Fruit fly (Drosophila melanogaster) whole organism, embryonic: ENCODE data around the gene dyl.

Experiments used
- Awh ChIP-seq: fragments of 200-800 bp; sonication (Bioruptor generic); IDR thresholded peaks from 2 replicates; pipeline ENCODE4, ENCODE4 v1.3.6; 2022; ENCODE audit warnings: missing biosample characterization, missing genetic modification characterization
- B-H1 ChIP-seq: fragments of 200-800 bp; sonication (Bioruptor generic); IDR thresholded peaks from 3 replicates; pipeline ENCODE4 v1.3.6; 2022; ENCODE audit warnings: missing biosample characterization, missing genetic modification characterization
- B-H2 ChIP-seq: fragments of 200-800 bp; sonication (Bioruptor generic); optimal IDR thresholded peaks from 2 replicates; lab custom pipeline; 2018; ENCODE audit warnings: missing biosample characterization, mild to moderate bottlenecking, missing genetic modification characterization
- C15 ChIP-seq: fragments of 200-800 bp; sonication (Bioruptor generic); IDR thresholded peaks from 3 replicates; pipeline ENCODE4 v1.3.6; 2022; ENCODE audit warnings: missing biosample characterization, missing genetic modification characterization
- CG10267 ChIP-seq: fragments of 200-800 bp; sonication (Bioruptor generic); optimal IDR thresholded peaks from 2 replicates; lab custom pipeline; 2018; ENCODE audit warnings: missing biosample characterization, mild to moderate bottlenecking, missing genetic modification characterization, moderate library complexity
- CG11456 ChIP-seq: fragments of 200-800 bp; sonication (Bioruptor generic); IDR thresholded peaks from 3 replicates; pipeline ENCODE4 v1.3.6; 2022; ENCODE audit warnings: missing biosample characterization, missing genetic modification characterization
- CG12219 ChIP-seq: fragments of 200-800 bp; sonication (Bioruptor generic); optimal IDR thresholded peaks from 3 replicates; lab custom pipeline; 2018; ENCODE audit warnings: missing biosample characterization, mild to moderate bottlenecking, missing genetic modification characterization
- CG14710 ChIP-seq: fragments of 200-800 bp; sonication (Bioruptor generic); optimal IDR thresholded peaks from 3 replicates; lab custom pipeline; 2019; ENCODE audit warnings: missing biosample characterization, mild to moderate bottlenecking, missing genetic modification characterization, moderate library complexity
- CG14860 ChIP-seq: fragments of 200-800 bp; sonication (Bioruptor generic); IDR thresholded peaks from 3 replicates; pipeline ENCODE4 v1.3.6; 2022; ENCODE audit warnings: missing biosample characterization, missing genetic modification characterization; ENCODE audit not compliant: partially characterized antibody
- CG15011 ChIP-seq: fragments of 200-800 bp; sonication (Bioruptor generic); optimal IDR thresholded peaks from 3 replicates; lab custom pipeline; 2018; ENCODE audit warnings: missing biosample characterization, mild to moderate bottlenecking, missing genetic modification characterization
- CG1529 ChIP-seq: fragments of 200-800 bp; sonication (Bioruptor generic); optimal IDR thresholded peaks from 3 replicates; lab custom pipeline; 2018; ENCODE audit warnings: missing biosample characterization, missing genetic modification characterization
- CG1602 ChIP-seq: fragments of 200-800 bp; sonication (Bioruptor generic); optimal IDR thresholded peaks from 3 replicates; lab custom pipeline; 2016; ENCODE audit warnings: missing biosample characterization, missing genetic modification characterization
- CG16813 ChIP-seq: fragments of 200-800 bp; sonication (Bioruptor generic); IDR thresholded peaks from 3 replicates; pipeline ENCODE4 v1.3.6; 2022; ENCODE audit warnings: missing biosample characterization, missing genetic modification characterization; ENCODE audit not compliant: partially characterized antibody
- CG2120 ChIP-seq: fragments of 200-800 bp; sonication (Bioruptor generic); optimal IDR thresholded peaks from 3 replicates; lab custom pipeline; 2016; ENCODE audit warnings: missing biosample characterization, missing genetic modification characterization
- CG30431 ChIP-seq: fragments of 200-800 bp; sonication (Bioruptor generic); optimal IDR thresholded peaks from 2 replicates; lab custom pipeline; 2017; ENCODE audit warnings: missing biosample characterization, missing genetic modification characterization
- CG3281 ChIP-seq: fragments of 200-800 bp; sonication (Bioruptor generic); optimal IDR thresholded peaks from 3 replicates; lab custom pipeline; 2017; ENCODE audit warnings: missing biosample characterization, mild to moderate bottlenecking, missing genetic modification characterization
- CG33557 ChIP-seq: fragments of 200-800 bp; sonication (Bioruptor generic); optimal IDR thresholded peaks from 2 replicates; lab custom pipeline; 2019; ENCODE audit warnings: missing biosample characterization, mild to moderate bottlenecking, missing genetic modification characterization, moderate library complexity
- CG5180 ChIP-seq: fragments of 200-800 bp; sonication (Bioruptor generic); optimal IDR thresholded peaks from 3 replicates; lab custom pipeline; 2017; ENCODE audit warnings: missing biosample characterization, missing genetic modification characterization, mild to moderate bottlenecking, moderate library complexity, missing genetic modification reagents
- CG7372 ChIP-seq: fragments of 200-800 bp; sonication (Bioruptor generic); IDR thresholded peaks from 2 replicates; pipeline ENCODE4 v1.3.6; 2022; ENCODE audit warnings: missing biosample characterization, missing genetic modification characterization
- CHES-1-like ChIP-seq: fragments of 200-800 bp; sonication (Bioruptor generic); optimal IDR thresholded peaks from 2 replicates; lab custom pipeline; 2016; ENCODE audit warnings: missing biosample characterization, missing genetic modification characterization
- Dbx ChIP-seq: fragments of 200-800 bp; sonication (Bioruptor generic); IDR thresholded peaks from 3 replicates; pipeline ENCODE4 v1.3.6; 2022; ENCODE audit warnings: missing biosample characterization, missing genetic modification characterization
- Dfd ChIP-seq, 2 experiments: fragments of >200 bp; optimal IDR thresholded peaks; 2 replicates each; lab custom pipeline; 2017; ENCODE audit warnings: missing biosample characterization in 2 of 2, missing genetic modification characterization in 2 of 2
- Dip2 ChIP-seq: fragments of 200-800 bp; sonication (Bioruptor generic); IDR thresholded peaks from 2 replicates; pipeline ENCODE4 v1.3.6; 2022; ENCODE audit warnings: missing biosample characterization, missing genetic modification characterization
- HLH3B ChIP-seq: fragments of 200-800 bp; sonication (Bioruptor generic); IDR thresholded peaks from 2 replicates; pipeline ENCODE4 v1.3.6; 2022; ENCODE audit warnings: missing biosample characterization, missing genetic modification characterization
- Hr3 ChIP-seq: fragments of 200-800 bp; sonication (Bioruptor generic); optimal IDR thresholded peaks from 3 replicates; lab custom pipeline; 2016; ENCODE audit warnings: missing biosample characterization, missing genetic modification characterization
- Opbp ChIP-seq: fragments of 200-800 bp; sonication (Bioruptor generic); IDR thresholded peaks from 3 replicates; pipeline ENCODE4 v1.3.6; 2022; ENCODE audit warnings: missing biosample characterization, missing genetic modification characterization; ENCODE audit not compliant: partially characterized antibody
- Rfx ChIP-seq: fragments of 200-800 bp; sonication (Bioruptor generic); IDR thresholded peaks from 2 replicates; pipeline ENCODE4 v1.3.6; 2022; ENCODE audit warnings: missing biosample characterization, missing genetic modification characterization
- Sin3A ChIP-seq: fragments of >200 bp; optimal IDR thresholded peaks from 2 replicates; lab custom pipeline; 2018
- Sox100B ChIP-seq: fragments of 200-800 bp; sonication (Bioruptor generic); optimal IDR thresholded peaks from 3 replicates; lab custom pipeline; 2018; ENCODE audit warnings: missing biosample characterization, mild to moderate bottlenecking, missing genetic modification characterization
- ab ChIP-seq: fragments of 200-800 bp; sonication (Bioruptor generic); optimal IDR thresholded peaks from 2 replicates; lab custom pipeline; 2016; ENCODE audit warnings: missing biosample characterization, missing genetic modification characterization
- az2 ChIP-seq: fragments of 200-800 bp; sonication (Bioruptor generic); optimal IDR thresholded peaks from 3 replicates; lab custom pipeline; 2016; ENCODE audit warnings: missing biosample characterization, missing genetic modification characterization
- bowl ChIP-seq: fragments of 200-800 bp; sonication (Bioruptor generic); IDR thresholded peaks from 2 replicates; pipeline ENCODE4 v1.3.6; 2022; ENCODE audit warnings: missing biosample characterization, missing genetic modification characterization
- btn ChIP-seq: fragments of 200-800 bp; sonication (Bioruptor generic); optimal IDR thresholded peaks from 2 replicates; lab custom pipeline; 2016; ENCODE audit warnings: missing biosample characterization, missing genetic modification characterization
- dan ChIP-seq: fragments of 200-800 bp; sonication (Bioruptor generic); IDR thresholded peaks from 2 replicates; pipeline ENCODE4 v1.3.6; 2022; ENCODE audit warnings: missing biosample characterization, missing genetic modification characterization
- dm ChIP-seq: fragments of 200-800 bp; sonication (Bioruptor generic); optimal IDR thresholded peaks from 3 replicates; lab custom pipeline; 2016; ENCODE audit warnings: missing biosample characterization, missing genetic modification characterization
- fd102C ChIP-seq: fragments of 200-800 bp; sonication (Bioruptor generic); optimal IDR thresholded peaks from 2 replicates; lab custom pipeline; 2018; ENCODE audit warnings: missing biosample characterization, mild to moderate bottlenecking, missing genetic modification characterization, moderate library complexity
- hkb ChIP-seq, 2 experiments: fragments of 200-800 bp in 1 of 2; fragments of >200 bp in 1 of 2; sonication (Bioruptor generic) in 1 of 2; IDR thresholded peaks in 1 of 2; optimal IDR thresholded peaks in 1 of 2; 2 replicates each; pipeline versions ENCODE4 v1.3.6 to Lab custom; 2017 to 2022; ENCODE audit warnings: missing biosample characterization in 1 of 2, missing genetic modification characterization in 1 of 2
- hth ChIP-seq: fragments of >200 bp; optimal IDR thresholded peaks from 2 replicates; lab custom pipeline; 2017; ENCODE audit warnings: inconsistent platforms
- lilli ChIP-seq: fragments of 200-800 bp; sonication (Bioruptor generic); optimal IDR thresholded peaks from 3 replicates; lab custom pipeline; 2016; ENCODE audit warnings: missing biosample characterization, missing genetic modification characterization
- lmd ChIP-seq: fragments of 200-800 bp; sonication (Bioruptor generic); IDR thresholded peaks from 2 replicates; pipeline ENCODE4 v1.3.6; 2022; ENCODE audit warnings: missing biosample characterization, missing genetic modification characterization
- lola ChIP-seq, 3 experiments: fragments of >200 bp in 2 of 3; fragments of 200-800 bp in 1 of 3; sonication (Bioruptor generic) in 1 of 3; optimal IDR thresholded peaks; 2 replicates each; lab custom pipeline; 2017 to 2019; ENCODE audit warnings: missing biosample characterization in 3 of 3, missing genetic modification characterization in 3 of 3, mild to moderate bottlenecking in 1 of 3, moderate library complexity in 1 of 3
- maf-S ChIP-seq: fragments of 200-800 bp; sonication (Bioruptor generic); optimal IDR thresholded peaks from 2 replicates; lab custom pipeline; 2016; ENCODE audit warnings: missing biosample characterization, missing genetic modification characterization
- nmo ChIP-seq: fragments of 200-800 bp; sonication (Bioruptor generic); optimal IDR thresholded peaks from 2 replicates; lab custom pipeline; 2018; ENCODE audit warnings: missing biosample characterization, mild to moderate bottlenecking, missing genetic modification characterization, moderate library complexity
- p53 ChIP-seq: fragments of 200-800 bp; sonication (Bioruptor generic); optimal IDR thresholded peaks from 2 replicates; lab custom pipeline; 2016; ENCODE audit warnings: missing biosample characterization, missing genetic modification characterization
- pfk ChIP-seq: fragments of 200-800 bp; sonication (Bioruptor generic); optimal IDR thresholded peaks from 2 replicates; lab custom pipeline; 2018; ENCODE audit warnings: missing biosample characterization, mild to moderate bottlenecking, missing genetic modification characterization, moderate library complexity
- seq ChIP-seq: fragments of 200-800 bp; sonication (Bioruptor generic); IDR thresholded peaks from 2 replicates; pipeline ENCODE4 v1.3.6; 2022; ENCODE audit warnings: missing biosample characterization, missing genetic modification characterization
- tgo ChIP-seq: fragments of 200-800 bp; sonication (Bioruptor generic); IDR thresholded peaks from 3 replicates; pipeline ENCODE4 v1.3.6; 2022; ENCODE audit warnings: missing biosample characterization, missing genetic modification characterization
- ttk ChIP-seq: fragments of 200-800 bp; sonication (Bioruptor generic); IDR thresholded peaks from 2 replicates; pipeline ENCODE4 v2.1.2; 2022; ENCODE audit warnings: missing biosample characterization, missing genetic modification characterization
- twi ChIP-seq: fragments of 200-800 bp; optimal IDR thresholded peaks from 2 replicates; lab custom pipeline; 2019; ENCODE audit warnings: missing biosample characterization, mild to moderate bottlenecking, missing genetic modification characterization, moderate library complexity
- unpg ChIP-seq: fragments of 200-800 bp; sonication (Bioruptor generic); optimal IDR thresholded peaks from 3 replicates; lab custom pipeline; 2018; ENCODE audit warnings: missing biosample characterization, mild to moderate bottlenecking, missing genetic modification characterization, moderate library complexity
- zen ChIP-seq: fragments of 200-800 bp; sonication (Bioruptor generic); optimal IDR thresholded peaks from 3 replicates; lab custom pipeline; 2018; ENCODE audit warnings: missing biosample characterization, mild to moderate bottlenecking, missing genetic modification characterization, moderate library complexity

dyl gene

DNA sequence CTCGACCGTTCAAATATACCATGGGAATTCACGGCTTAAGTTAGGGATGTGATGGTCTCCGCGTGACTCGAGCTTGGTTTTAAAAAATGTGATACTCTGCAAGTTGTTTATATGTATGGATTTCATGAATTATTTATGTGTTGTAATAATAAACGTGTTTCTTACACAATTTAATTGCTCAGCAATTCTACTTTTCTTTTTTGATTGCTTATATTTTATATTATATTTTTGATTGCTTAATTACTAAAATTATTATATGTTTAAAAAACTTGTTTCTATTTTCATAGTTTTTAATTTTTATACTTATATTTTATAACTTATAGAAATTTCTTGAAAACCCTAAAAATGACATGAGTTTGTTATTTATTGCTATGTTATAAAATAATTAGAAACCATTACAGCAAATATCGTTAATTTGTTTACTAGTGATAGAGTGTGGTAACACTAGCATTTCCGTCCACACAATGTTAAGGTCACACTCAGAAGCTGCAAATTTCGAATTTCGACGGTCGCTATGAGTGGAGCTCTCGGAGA lies 53.1 kb downstream of the dyl start, which contains the start of the genes ago and CG1265 (continued):
- no peak; the same call in 1 of the 2 replicates for TF ChIP-seq HLH3B (GFP tag; lab: Robert Waterston, UW)
- no peak for TF ChIP-seq CG12219 (GFP tag; lab: Kevin White, UChicago)
- TF ChIP-seq tgo (GFP tag; lab: Robert Waterston, UW): peak; percentile 15; the same call in 1 of the 3 replicates
- peak; percentile 78 for TF ChIP-seq CG11456 (GFP tag; lab: Robert Waterston, UW)
- peak; percentile 34 for TF ChIP-seq CG1602
- no peak for TF ChIP-seq C15 (GFP tag; lab: Robert Waterston, UW)
- 0 out of 3 replicates have a peak, but pooled peaks have one; percentile 32 for TF ChIP-seq Dbx (GFP tag; lab: Robert Waterston, UW)
- TF ChIP-seq CG3281 (GFP tag; lab: Kevin White, UChicago): peak; percentile 40
- TF ChIP-seq ttk (GFP tag; lab: Robert Waterston, UW): no peak
- peak; percentile 2 for TF ChIP-seq CG5180 (GFP tag; lab: Kevin White, UChicago)
- TF ChIP-seq zen (tag; lab: Kevin White, UChicago): peak; percentile 12
- TF ChIP-seq nmo (GFP tag; lab: Kevin White, UChicago): peak; percentile 73
- no peak for TF ChIP-seq dan (GFP tag; lab: Robert Waterston, UW)
- TF ChIP-seq CG33557 (GFP tag; lab: Kevin White, UChicago): peak; percentile 45
- no peak for TF ChIP-seq fd102C (GFP tag; lab: Kevin White, UChicago)
- no peak for TF ChIP-seq seq
- no peak for TF ChIP-seq CG1529 (GFP tag; lab: Kevin White, UChicago)
- no peak for TF ChIP-seq B-H1 (GFP tag; lab: Robert Waterston, UW)
- no peak for TF ChIP-seq CHES-1-like (GFP tag; lab: Kevin White, UChicago)
- TF ChIP-seq CG7372 (GFP tag; lab: Robert Waterston, UW): peak; percentile 46
- TF ChIP-seq az2 (GFP tag; lab: Kevin White, UChicago): peak; percentile 3
- peak; percentile 47 for TF ChIP-seq Hr3 (GFP tag; lab: Kevin White, UChicago)
- no peak for TF ChIP-seq dm (GFP tag; lab: Kevin White, UChicago)
- TF ChIP-seq lmd: peak; percentile 41; the same call in 1 of the 2 replicates
- TF ChIP-seq Sin3A (lab: Kevin White, UChicago): no peak
- peak; percentile 7 for TF ChIP-seq unpg (GFP tag; lab: Kevin White, UChicago)
- TF ChIP-seq CG2120 (GFP tag; lab: Kevin White, UChicago): peak; percentile 52
- no peak for TF ChIP-seq p53 (GFP tag; lab: Kevin White, UChicago)
- TF ChIP-seq ab (GFP tag; lab: Kevin White, UChicago): peak; percentile 14
- TF ChIP-seq Awh (GFP tag; lab: Robert Waterston, UW): no peak
- TF ChIP-seq Dip2 (GFP tag; lab: Robert Waterston, UW): no peak
- no peak for TF ChIP-seq CG15011 (GFP tag; lab: Kevin White, UChicago)
- TF ChIP-seq maf-S (GFP tag; lab: Kevin White, UChicago): no peak
- TF ChIP-seq Sox100B: no peak
- peak; percentile 43; the same call in 1 of the 3 replicates for TF ChIP-seq Opbp (GFP tag; lab: Robert Waterston, UW)
- TF ChIP-seq CG30431 (GFP tag; lab: Kevin White, UChicago): no peak
- peak; percentile 68 for TF ChIP-seq Rfx (GFP tag; lab: Robert Waterston, UW)
- TF ChIP-seq B-H2 (GFP tag; lab: Kevin White, UChicago): peak; percentile 49
- no peak for TF ChIP-seq pfk (GFP tag; lab: Kevin White, UChicago)
- TF ChIP-seq CG14710 (tag; lab: Kevin White, UChicago): peak; percentile 99
- TF ChIP-seq lola (GFP tag; optimal IDR thresholded peaks at IDR 0.05; lab: Kevin White, UChicago): peak in 1 of 3 experiments; percentile 52
- no peak for TF ChIP-seq btn (GFP tag; lab: Kevin White, UChicago)
- TF ChIP-seq hth (lab: Kevin White, UChicago): no peak
- no peak for TF ChIP-seq Dfd (GFP tag; optimal IDR thresholded peaks at IDR 0.05; lab: Kevin White, UChicago)
- TF ChIP-seq twi (tag; lab: Kevin White, UChicago): peak; percentile 11
- no peak for TF ChIP-seq bowl (GFP tag; lab: Robert Waterston, UW)
- TF ChIP-seq CG14860 (GFP tag; lab: Robert Waterston, UW): 0 out of 3 replicates have a peak, but pooled peaks have one; percentile 4
- TF ChIP-seq lilli: peak; percentile 50
- TF ChIP-seq CG16813 (GFP tag; lab: Robert Waterston, UW): peak; percentile 59; the same call in 2 of the 3 replicates
- no peak for TF ChIP-seq hkb (optimal IDR thresholded peaks at IDR 0.05; lab: Kevin White, UChicago)
- TF ChIP-seq hkb (GFP tag; IDR thresholded peaks at IDR 0.05; lab: Robert Waterston, UW): no peak
- TF ChIP-seq CG10267 (tag; lab: Kevin White, UChicago): peak; percentile 38
